Fruit fly (Drosophila melanogaster) whole organism, embryonic: Measurements from ENCODE around the gene Spn88Ea.

Source experiments
- Atf6 ChIP-seq: fragments of 200-800 bp; sonication (Bioruptor generic); IDR thresholded peaks from 2 replicates; pipeline ENCODE4 v1.3.6; 2022; ENCODE audit warnings: missing biosample characterization, missing genetic modification characterization
- CG10565 ChIP-seq: fragments of 200-800 bp; sonication (Bioruptor generic); optimal IDR thresholded peaks from 3 replicates; lab custom pipeline; 2016; ENCODE audit warnings: missing biosample characterization, mild to moderate bottlenecking, missing genetic modification characterization
- CG11085 ChIP-seq: fragments of 200-800 bp; sonication (Bioruptor generic); IDR thresholded peaks from 2 replicates; pipeline ENCODE4 v1.3.6; 2022; ENCODE audit warnings: missing biosample characterization, missing genetic modification characterization
- CG11560 ChIP-seq: fragments of 200-800 bp; sonication (Bioruptor generic); IDR thresholded peaks from 3 replicates; pipeline ENCODE4 v1.3.6; 2022; ENCODE audit warnings: missing biosample characterization, missing genetic modification characterization
- CG13624 ChIP-seq: fragments of 200-800 bp; sonication (Bioruptor generic); optimal IDR thresholded peaks from 2 replicates; lab custom pipeline; 2016; ENCODE audit warnings: missing biosample characterization, missing genetic modification characterization
- CG14667 ChIP-seq: fragments of 200-800 bp; sonication (Bioruptor generic); IDR thresholded peaks from 2 replicates; pipeline ENCODE4 v1.3.6; 2022; ENCODE audit warnings: missing biosample characterization, missing genetic modification characterization
- CG15011 ChIP-seq: fragments of 200-800 bp; sonication (Bioruptor generic); optimal IDR thresholded peaks from 3 replicates; lab custom pipeline; 2018; ENCODE audit warnings: missing biosample characterization, mild to moderate bottlenecking, missing genetic modification characterization
- CG1602 ChIP-seq: fragments of 200-800 bp; sonication (Bioruptor generic); optimal IDR thresholded peaks from 3 replicates; lab custom pipeline; 2016; ENCODE audit warnings: missing biosample characterization, missing genetic modification characterization
- CG16779 ChIP-seq: fragments of 200-800 bp; sonication (Bioruptor generic); IDR thresholded peaks from 2 replicates; pipeline ENCODE4 v1.3.6; 2022; ENCODE audit warnings: missing biosample characterization, missing genetic modification characterization
- CG17361 ChIP-seq: fragments of 200-800 bp; sonication (Bioruptor generic); IDR thresholded peaks from 3 replicates; pipeline ENCODE4 v1.3.6; 2022; ENCODE audit warnings: missing biosample characterization, missing genetic modification characterization
- CG1792 ChIP-seq: fragments of 200-800 bp; sonication (Bioruptor generic); optimal IDR thresholded peaks from 2 replicates; lab custom pipeline; 2016; ENCODE audit warnings: missing biosample characterization, missing genetic modification characterization
- CG18476 ChIP-seq: fragments of 200-800 bp; sonication (Bioruptor generic); optimal IDR thresholded peaks from 2 replicates; lab custom pipeline; 2016; ENCODE audit warnings: missing biosample characterization, mild to moderate bottlenecking, missing genetic modification characterization
- CG18619 ChIP-seq: fragments of 200-800 bp; sonication (Bioruptor generic); optimal IDR thresholded peaks from 3 replicates; lab custom pipeline; 2017; ENCODE audit warnings: missing biosample characterization, mild to moderate bottlenecking, missing genetic modification characterization
- CG18764 ChIP-seq: fragments of 200-800 bp; sonication (Bioruptor generic); optimal IDR thresholded peaks from 3 replicates; lab custom pipeline; 2016; ENCODE audit warnings: missing biosample characterization, missing genetic modification characterization
- CG2199 ChIP-seq: fragments of 200-800 bp; sonication (Bioruptor generic); IDR thresholded peaks from 3 replicates; pipeline ENCODE4 v1.3.6; 2022; ENCODE audit warnings: missing biosample characterization, missing genetic modification characterization
- CG2875 ChIP-seq: fragments of 200-800 bp; sonication (Bioruptor generic); optimal IDR thresholded peaks from 2 replicates; lab custom pipeline; 2017; ENCODE audit warnings: missing biosample characterization, mild to moderate bottlenecking, missing genetic modification characterization, missing genetic modification reagents
- CG31388 ChIP-seq: fragments of 200-800 bp; sonication (Bioruptor generic); optimal IDR thresholded peaks from 2 replicates; lab custom pipeline; 2016; ENCODE audit warnings: missing biosample characterization, missing genetic modification characterization
- CG4328 ChIP-seq: fragments of 200-800 bp; sonication (Bioruptor generic); optimal IDR thresholded peaks from 3 replicates; lab custom pipeline; 2017; ENCODE audit warnings: missing biosample characterization, missing genetic modification reagents, missing genetic modification characterization
- CG4424 ChIP-seq: fragments of 200-800 bp; sonication (Bioruptor generic); optimal IDR thresholded peaks from 3 replicates; lab custom pipeline; 2016; ENCODE audit warnings: missing biosample characterization, missing genetic modification characterization
- CG4617 ChIP-seq: fragments of 200-800 bp; sonication (Bioruptor generic); optimal IDR thresholded peaks from 3 replicates; lab custom pipeline; 2016; ENCODE audit warnings: missing biosample characterization, missing genetic modification characterization, borderline replicate concordance
- CG6683 ChIP-seq: fragments of 200-800 bp; sonication (Bioruptor generic); optimal IDR thresholded peaks from 2 replicates; lab custom pipeline; 2017; ENCODE audit warnings: missing biosample characterization, mild to moderate bottlenecking, missing genetic modification characterization, missing genetic modification reagents
- CG7556 ChIP-seq: fragments of 200-800 bp; sonication (Bioruptor generic); optimal IDR thresholded peaks from 2 replicates; lab custom pipeline; 2017; ENCODE audit warnings: missing biosample characterization, mild to moderate bottlenecking, missing genetic modification characterization
- CG7745 ChIP-seq: fragments of 200-800 bp; sonication (Bioruptor generic); optimal IDR thresholded peaks from 2 replicates; lab custom pipeline; 2018; ENCODE audit warnings: missing biosample characterization, mild to moderate bottlenecking, missing genetic modification characterization, moderate library complexity
- CG7839 ChIP-seq: fragments of 200-800 bp; sonication (Bioruptor generic); optimal IDR thresholded peaks from 3 replicates; lab custom pipeline; 2018; ENCODE audit warnings: missing biosample characterization, mild to moderate bottlenecking, missing genetic modification characterization, moderate library complexity
- CG9609 ChIP-seq: fragments of 200-800 bp; sonication (Bioruptor generic); optimal IDR thresholded peaks from 3 replicates; lab custom pipeline; 2016; ENCODE audit warnings: missing biosample characterization, missing genetic modification characterization
- CG9817 ChIP-seq: fragments of 200-800 bp; sonication (Bioruptor generic); optimal IDR thresholded peaks from 2 replicates; lab custom pipeline; 2018; ENCODE audit warnings: missing biosample characterization, mild to moderate bottlenecking, missing genetic modification characterization, moderate library complexity
- CG9876 ChIP-seq: fragments of 200-800 bp; sonication (Bioruptor generic); optimal IDR thresholded peaks from 2 replicates; lab custom pipeline; 2016; ENCODE audit warnings: missing biosample characterization, missing genetic modification characterization
- Doc3 ChIP-seq: fragments of 200-800 bp; sonication (Bioruptor generic); IDR thresholded peaks from 3 replicates; pipeline ENCODE4 v1.3.6; 2022; ENCODE audit warnings: missing biosample characterization, missing genetic modification characterization; ENCODE audit not compliant: partially characterized antibody
- Drgx ChIP-seq: fragments of 200-800 bp; sonication (Bioruptor generic); IDR thresholded peaks from 2 replicates; pipeline ENCODE4 v1.3.6; 2022; ENCODE audit warnings: missing biosample characterization, missing genetic modification characterization
- HLHmδ ChIP-seq: fragments of 200-800 bp; sonication (Bioruptor generic); optimal IDR thresholded peaks from 2 replicates; lab custom pipeline; 2018; ENCODE audit warnings: missing biosample characterization, mild to moderate bottlenecking, missing genetic modification characterization, moderate library complexity
- NFAT ChIP-seq: fragments of 200-800 bp; sonication (Bioruptor generic); IDR thresholded peaks from 2 replicates; pipeline ENCODE4 v1.3.6; 2022; ENCODE audit warnings: missing biosample characterization, missing genetic modification characterization
- Oaz ChIP-seq: fragments of 200-800 bp; sonication (Bioruptor generic); IDR thresholded peaks from 2 replicates; pipeline ENCODE4 v1.3.6; 2022; ENCODE audit warnings: missing biosample characterization, missing genetic modification characterization
- Sry-δ ChIP-seq: fragments of 200-800 bp; sonication (Bioruptor generic); optimal IDR thresholded peaks from 2 replicates; lab custom pipeline; 2016; ENCODE audit warnings: missing biosample characterization, missing genetic modification characterization
- Stat92E ChIP-seq, 3 experiments: fragments of >200 bp in 2 of 3; fragments of 200-800 bp in 1 of 3; sonication (Bioruptor generic) in 1 of 3; optimal IDR thresholded peaks; 2 replicates each; lab custom pipeline; 2017 to 2019; ENCODE audit warnings: missing biosample characterization in 3 of 3, missing genetic modification characterization in 3 of 3, mild to moderate bottlenecking in 1 of 3, moderate library complexity in 1 of 3
- Tbp ChIP-seq: fragments of >200 bp; optimal IDR thresholded peaks from 2 replicates; lab custom pipeline; 2018; ENCODE audit warnings: missing biosample characterization, missing genetic modification characterization
- al ChIP-seq: fragments of 200-800 bp; sonication (Bioruptor generic); IDR thresholded peaks from 2 replicates; pipeline ENCODE4 v1.3.6; 2022; ENCODE audit warnings: missing biosample characterization, missing genetic modification characterization
- amos ChIP-seq: fragments of 200-800 bp; sonication (Bioruptor generic); IDR thresholded peaks from 2 replicates; pipeline ENCODE4 v1.3.6; 2022; ENCODE audit warnings: missing biosample characterization, missing genetic modification characterization; ENCODE audit not compliant: partially characterized antibody
- cato ChIP-seq: fragments of 200-800 bp; sonication (Bioruptor generic); optimal IDR thresholded peaks from 2 replicates; lab custom pipeline; 2016; ENCODE audit warnings: missing biosample characterization, missing genetic modification characterization, borderline replicate concordance
- crc ChIP-seq: fragments of 200-800 bp; sonication (Bioruptor generic); optimal IDR thresholded peaks from 2 replicates; lab custom pipeline; 2016; ENCODE audit warnings: missing biosample characterization, missing genetic modification characterization
- da ChIP-seq: fragments of 200-800 bp; sonication (Bioruptor generic); optimal IDR thresholded peaks from 2 replicates; lab custom pipeline; 2016; ENCODE audit warnings: missing biosample characterization, missing genetic modification characterization
- fd96Cb ChIP-seq: fragments of 200-800 bp; sonication (Bioruptor generic); optimal IDR thresholded peaks from 2 replicates; lab custom pipeline; 2018; ENCODE audit warnings: missing biosample characterization, mild to moderate bottlenecking, missing genetic modification characterization, moderate library complexity
- gcm ChIP-seq: fragments of 200-800 bp; sonication (Bioruptor generic); optimal IDR thresholded peaks from 2 replicates; lab custom pipeline; 2019; ENCODE audit warnings: missing biosample characterization, mild to moderate bottlenecking, missing genetic modification characterization, moderate library complexity
- lola ChIP-seq, 3 experiments: fragments of >200 bp in 2 of 3; fragments of 200-800 bp in 1 of 3; sonication (Bioruptor generic) in 1 of 3; optimal IDR thresholded peaks; 2 replicates each; lab custom pipeline; 2017 to 2019; ENCODE audit warnings: missing biosample characterization in 3 of 3, missing genetic modification characterization in 3 of 3, mild to moderate bottlenecking in 1 of 3, moderate library complexity in 1 of 3
- maf-S ChIP-seq: fragments of 200-800 bp; sonication (Bioruptor generic); optimal IDR thresholded peaks from 2 replicates; lab custom pipeline; 2016; ENCODE audit warnings: missing biosample characterization, missing genetic modification characterization
- mld ChIP-seq: fragments of 200-800 bp; sonication (Bioruptor generic); IDR thresholded peaks from 3 replicates; pipeline ENCODE4 v1.3.6; 2022; ENCODE audit warnings: missing biosample characterization, missing genetic modification characterization; ENCODE audit not compliant: partially characterized antibody
- nerfin-1 ChIP-seq: fragments of 200-800 bp; sonication (Bioruptor generic); optimal IDR thresholded peaks from 3 replicates; lab custom pipeline; 2019; ENCODE audit warnings: missing biosample characterization, mild to moderate bottlenecking, missing genetic modification characterization, moderate library complexity
- pan ChIP-seq, 4 experiments: fragments of >200 bp in 3 of 4; fragments of 200-800 bp in 1 of 4; sonication (Bioruptor generic) in 1 of 4; optimal IDR thresholded peaks in 3 of 4; IDR thresholded peaks in 1 of 4; 2 replicates each; pipeline versions ENCODE4 v1.3.6 to Lab custom; 2017 to 2022; ENCODE audit warnings: missing biosample characterization in 2 of 4, missing genetic modification characterization in 2 of 4, mixed read lengths in 1 of 4
- sc ChIP-seq, 3 experiments: fragments of >200 bp in 2 of 3; fragments of 200-800 bp in 1 of 3; sonication (Bioruptor generic) in 1 of 3; optimal IDR thresholded peaks; 2 replicates in 2 of 3; 3 replicates in 1 of 3; lab custom pipeline; 2017; ENCODE audit warnings: mild to moderate bottlenecking in 1 of 3, missing biosample characterization in 1 of 3, missing genetic modification characterization in 1 of 3, missing genetic modification reagents in 1 of 3
- wor ChIP-seq: fragments of 200-800 bp; sonication (Bioruptor generic); IDR thresholded peaks from 2 replicates; pipeline ENCODE4 v1.3.6; 2022; ENCODE audit warnings: missing biosample characterization, missing genetic modification characterization

The Spn88Ea gene

DNA sequence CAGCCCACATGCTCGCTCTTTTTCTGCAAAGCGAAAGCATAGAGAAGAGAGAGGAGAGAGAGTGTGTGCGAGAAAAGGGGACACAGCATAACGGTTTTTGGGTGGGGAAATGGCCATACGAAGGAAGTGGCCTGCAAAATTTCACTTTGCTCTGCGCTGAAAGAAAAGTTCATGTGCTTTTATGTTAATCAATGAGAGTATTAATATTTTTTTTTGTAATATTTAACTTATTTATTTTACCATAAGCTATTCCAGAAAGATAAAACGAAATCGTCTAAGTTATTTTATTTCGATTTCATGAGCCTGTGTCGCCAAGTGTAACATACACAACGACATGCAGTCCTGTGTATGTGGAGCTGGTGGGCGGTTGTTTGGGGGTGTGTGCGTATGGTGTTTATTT, 44.2 kb upstream of the Spn88Ea start (continued):
- TF ChIP-seq CG4424 (GFP tag; lab: Kevin White, UChicago) (peak; percentile 24), Sry-δ (GFP tag; lab: Kevin White, UChicago) (no peak), Stat92E (GFP tag; optimal IDR thresholded peaks at IDR 0.05; lab: Kevin White, UChicago) (no peak), mld (no peak), CG1602 (GFP tag; lab: Kevin White, UChicago) (no peak), CG1792 (GFP tag; lab: Kevin White, UChicago) (no peak), CG18619 (GFP tag; lab: Kevin White, UChicago) (no peak), CG10565 (GFP tag; lab: Kevin White, UChicago) (no peak), CG17361 (GFP tag; lab: Robert Waterston, UW) (no peak), CG13624 (GFP tag; lab: Kevin White, UChicago) (no peak), CG7745 (tag; lab: Kevin White, UChicago) (no peak), cato (GFP tag; lab: Kevin White, UChicago) (no peak), Tbp (GFP tag; lab: Kevin White, UChicago) (no peak), CG18476 (GFP tag; lab: Kevin White, UChicago) (no peak), CG9609 (no peak), CG18764 (GFP tag; lab: Kevin White, UChicago) (no peak), sc (optimal IDR thresholded peaks at IDR 0.05; lab: Kevin White, UChicago) (no peak), sc (GFP tag; optimal IDR thresholded peaks at IDR 0.05; lab: Kevin White, UChicago) (no peak), amos (GFP tag; lab: Robert Waterston, UW) (no peak), CG2199 (GFP tag; lab: Robert Waterston, UW) (no peak), CG15011 (GFP tag; lab: Kevin White, UChicago) (no peak), CG11560 (tag; lab: Robert Waterston, UW) (no peak), CG9817 (peak; percentile 69), CG2875 (GFP tag; lab: Kevin White, UChicago) (no peak), CG11085 (GFP tag; lab: Robert Waterston, UW) (0 out of 2 replicates have a peak, but pooled peaks have one; percentile 24), Drgx (GFP tag; lab: Robert Waterston, UW) (peak; percentile 71), HLHmδ (GFP tag; lab: Kevin White, UChicago) (no peak), Oaz (0 out of 2 replicates have a peak, but pooled peaks have one; percentile 21), CG14667 (GFP tag; lab: Robert Waterston, UW) (0 out of 2 replicates have a peak, but pooled peaks have one; percentile 20), NFAT (GFP tag; lab: Robert Waterston, UW) (peak; percentile 51; the same call in 1 of the 2 replicates), CG4328 (peak; percentile 25), lola (GFP tag; optimal IDR thresholded peaks at IDR 0.05; lab: Kevin White, UChicago) (peak in 1 of 3 experiments; percentile 3), CG6683 (GFP tag; lab: Kevin White, UChicago) (peak; percentile 59), CG7556 (GFP tag; lab: Kevin White, UChicago) (peak; percentile 87), maf-S (GFP tag; lab: Kevin White, UChicago) (no peak), CG16779 (no peak), gcm (no peak), CG4617 (GFP tag; lab: Kevin White, UChicago) (no peak), wor (peak; percentile 44; the same call in 1 of the 2 replicates), nerfin-1 (tag; lab: Kevin White, UChicago) (no peak), pan (optimal IDR thresholded peaks at IDR 0.05; lab: Kevin White, UChicago) (no peak), pan (GFP tag; optimal IDR thresholded peaks at IDR 0.05 in 1 of 2, IDR thresholded peaks at IDR 0.05 in 1 of 2) (peak in 1 of 2 experiments; percentile 75), CG9876 (no peak), al (GFP tag; lab: Robert Waterston, UW) (peak; percentile 57), CG7839 (tag; lab: Kevin White, UChicago) (no peak), Atf6 (GFP tag; lab: Robert Waterston, UW) (peak; percentile 86), da (no peak), CG31388 (no peak), fd96Cb (tag; lab: Kevin White, UChicago) (peak; percentile 30), crc (GFP tag; lab: Kevin White, UChicago) (no peak), Doc3 (GFP tag; lab: Robert Waterston, UW) (no peak)
